Fruit fly (Drosophila melanogaster) whole organism, embryonic: ENCODE results near the gene CG12948.

ENCODE experiments used
- Bteb2 ChIP-seq: fragments of 200-800 bp; sonication (Bioruptor generic); optimal IDR thresholded peaks from 2 replicates; lab custom pipeline; 2016; ENCODE audit warnings: missing biosample characterization, missing genetic modification characterization
- CG10209 ChIP-seq: fragments of 200-800 bp; sonication (Bioruptor generic); optimal IDR thresholded peaks from 3 replicates; lab custom pipeline; 2017; ENCODE audit warnings: missing biosample characterization, mild to moderate bottlenecking, missing genetic modification characterization, missing genetic modification reagents
- CG10267 ChIP-seq: fragments of 200-800 bp; sonication (Bioruptor generic); optimal IDR thresholded peaks from 2 replicates; lab custom pipeline; 2018; ENCODE audit warnings: missing biosample characterization, mild to moderate bottlenecking, missing genetic modification characterization, moderate library complexity
- CG11398 ChIP-seq: fragments of 200-800 bp; sonication (Bioruptor generic); optimal IDR thresholded peaks from 2 replicates; lab custom pipeline; 2016; ENCODE audit warnings: missing biosample characterization, missing genetic modification characterization
- CG13624 ChIP-seq: fragments of 200-800 bp; sonication (Bioruptor generic); optimal IDR thresholded peaks from 2 replicates; lab custom pipeline; 2016; ENCODE audit warnings: missing biosample characterization, missing genetic modification characterization
- CG14667 ChIP-seq: fragments of 200-800 bp; sonication (Bioruptor generic); IDR thresholded peaks from 2 replicates; pipeline ENCODE4 v1.3.6; 2022; ENCODE audit warnings: missing biosample characterization, missing genetic modification characterization
- CG16779 ChIP-seq: fragments of 200-800 bp; sonication (Bioruptor generic); IDR thresholded peaks from 2 replicates; pipeline ENCODE4 v1.3.6; 2022; ENCODE audit warnings: missing biosample characterization, missing genetic modification characterization
- CG16815 ChIP-seq: fragments of 200-800 bp; sonication (Bioruptor generic); optimal IDR thresholded peaks from 3 replicates; lab custom pipeline; 2017; ENCODE audit warnings: missing biosample characterization, mild to moderate bottlenecking, missing genetic modification characterization
- CG16863 ChIP-seq: fragments of 200-800 bp; sonication (Bioruptor generic); optimal IDR thresholded peaks from 3 replicates; lab custom pipeline; 2016; ENCODE audit warnings: missing biosample characterization, missing genetic modification characterization
- CG17328 ChIP-seq: fragments of 200-800 bp; sonication (Bioruptor generic); IDR thresholded peaks from 2 replicates; pipeline ENCODE4 v1.3.6; 2022; ENCODE audit warnings: missing biosample characterization, missing genetic modification characterization
- CG17361 ChIP-seq: fragments of 200-800 bp; sonication (Bioruptor generic); IDR thresholded peaks from 3 replicates; pipeline ENCODE4 v1.3.6; 2022; ENCODE audit warnings: missing biosample characterization, missing genetic modification characterization
- CG18764 ChIP-seq: fragments of 200-800 bp; sonication (Bioruptor generic); optimal IDR thresholded peaks from 3 replicates; lab custom pipeline; 2016; ENCODE audit warnings: missing biosample characterization, missing genetic modification characterization
- CG2889 ChIP-seq: fragments of 200-800 bp; sonication (Bioruptor generic); IDR thresholded peaks from 3 replicates; pipeline ENCODE4 v1.3.6; 2022; ENCODE audit warnings: missing biosample characterization, missing genetic modification characterization
- CG30403 ChIP-seq: fragments of 200-800 bp; sonication (Bioruptor generic); optimal IDR thresholded peaks from 3 replicates; lab custom pipeline; 2016; ENCODE audit warnings: missing biosample characterization, missing genetic modification characterization
- CG3065 ChIP-seq: fragments of 200-800 bp; sonication (Bioruptor generic); optimal IDR thresholded peaks from 2 replicates; lab custom pipeline; 2016; ENCODE audit warnings: missing biosample characterization, missing genetic modification characterization
- CG3847 ChIP-seq: fragments of 200-800 bp; sonication (Bioruptor generic); IDR thresholded peaks from 2 replicates; pipeline ENCODE4 v1.3.6; 2022; ENCODE audit warnings: missing biosample characterization, missing genetic modification characterization
- CG5180 ChIP-seq: fragments of 200-800 bp; sonication (Bioruptor generic); optimal IDR thresholded peaks from 3 replicates; lab custom pipeline; 2017; ENCODE audit warnings: missing biosample characterization, missing genetic modification characterization, mild to moderate bottlenecking, moderate library complexity, missing genetic modification reagents
- CG6272 ChIP-seq: fragments of 200-800 bp; sonication (Bioruptor generic); IDR thresholded peaks from 2 replicates; pipeline ENCODE4 v1.3.6; 2022; ENCODE audit warnings: missing biosample characterization, missing genetic modification characterization
- CG6689 ChIP-seq: fragments of 200-800 bp; sonication (Bioruptor generic); IDR thresholded peaks from 2 replicates; pipeline ENCODE4 v1.3.6; 2022; ENCODE audit warnings: missing biosample characterization, missing genetic modification characterization
- CG6791 ChIP-seq: fragments of 200-800 bp; sonication (Bioruptor generic); IDR thresholded peaks from 3 replicates; pipeline ENCODE4 v1.3.6; 2022; ENCODE audit warnings: missing biosample characterization, missing genetic modification characterization; ENCODE audit not compliant: partially characterized antibody
- CG7271 ChIP-seq: fragments of 200-800 bp; sonication (Bioruptor generic); optimal IDR thresholded peaks from 2 replicates; lab custom pipeline; 2018; ENCODE audit warnings: missing biosample characterization, mild to moderate bottlenecking, missing genetic modification characterization, moderate library complexity
- CG7987 ChIP-seq: fragments of 200-800 bp; sonication (Bioruptor generic); optimal IDR thresholded peaks from 2 replicates; lab custom pipeline; 2018; ENCODE audit warnings: missing biosample characterization, mild to moderate bottlenecking, missing genetic modification characterization, moderate library complexity
- CG9215 ChIP-seq: fragments of 200-800 bp; sonication (Bioruptor generic); IDR thresholded peaks from 2 replicates; pipeline ENCODE4 v1.3.6; 2022; ENCODE audit warnings: missing biosample characterization, missing genetic modification characterization
- Dll ChIP-seq: fragments of 200-800 bp; sonication (Bioruptor generic); IDR thresholded peaks from 4 replicates; pipeline ENCODE4 v1.3.6; 2022; ENCODE audit warnings: missing biosample characterization, missing genetic modification characterization; ENCODE audit not compliant: partially characterized antibody
- E2f2 ChIP-seq: fragments of 200-800 bp; sonication (Bioruptor generic); IDR thresholded peaks from 2 replicates; pipeline ENCODE4 v1.3.6; 2022; ENCODE audit warnings: missing biosample characterization, missing genetic modification characterization
- Eip74EF ChIP-seq, 2 experiments: fragments of 200-800 bp in 1 of 2; fragments of >200 bp in 1 of 2; sonication (Bioruptor generic) in 1 of 2; optimal IDR thresholded peaks; 2 replicates each; lab custom pipeline; 2017 to 2019; ENCODE audit warnings: missing biosample characterization in 2 of 2, missing genetic modification characterization in 2 of 2, mild to moderate bottlenecking in 1 of 2, moderate library complexity in 1 of 2
- HLH54F ChIP-seq: fragments of 200-800 bp; sonication (Bioruptor generic); optimal IDR thresholded peaks from 3 replicates; lab custom pipeline; 2016; ENCODE audit warnings: missing biosample characterization, missing genetic modification characterization
- Lhr ChIP-seq: fragments of 200-800 bp; sonication (Bioruptor generic); optimal IDR thresholded peaks from 3 replicates; lab custom pipeline; 2017; ENCODE audit warnings: mild to moderate bottlenecking, missing biosample characterization, missing genetic modification reagents, missing genetic modification characterization
- Lim3 ChIP-seq: fragments of 200-800 bp; sonication (Bioruptor generic); IDR thresholded peaks from 2 replicates; pipeline ENCODE4 v1.3.6; 2022; ENCODE audit warnings: missing biosample characterization, missing genetic modification characterization
- Lpt ChIP-seq: fragments of >200 bp; optimal IDR thresholded peaks from 2 replicates; lab custom pipeline; 2018; ENCODE audit warnings: missing biosample characterization, missing genetic modification characterization
- NK7.1 ChIP-seq: fragments of 200-800 bp; sonication (Bioruptor generic); optimal IDR thresholded peaks from 3 replicates; lab custom pipeline; 2016; ENCODE audit warnings: missing biosample characterization, missing genetic modification characterization
- Nf-YC ChIP-seq: fragments of 200-800 bp; optimal IDR thresholded peaks from 3 replicates; lab custom pipeline; 2019; ENCODE audit warnings: missing biosample characterization, mild to moderate bottlenecking, missing genetic modification characterization, moderate library complexity
- PHDP ChIP-seq: fragments of 200-800 bp; sonication (Bioruptor generic); optimal IDR thresholded peaks from 3 replicates; lab custom pipeline; 2018; ENCODE audit warnings: missing biosample characterization, mild to moderate bottlenecking, missing genetic modification characterization, moderate library complexity
- Taf1 ChIP-seq: fragments of 200-800 bp; sonication (Bioruptor generic); IDR thresholded peaks from 2 replicates; pipeline ENCODE4 v1.3.6; 2022; ENCODE audit warnings: missing biosample characterization, missing genetic modification characterization
- ac ChIP-seq: fragments of 200-800 bp; sonication (Bioruptor generic); optimal IDR thresholded peaks from 3 replicates; lab custom pipeline; 2017; ENCODE audit warnings: missing biosample characterization, mild to moderate bottlenecking, missing genetic modification characterization
- aop ChIP-seq: fragments of 200-800 bp; sonication (Bioruptor generic); IDR thresholded peaks from 2 replicates; pipeline ENCODE4 v1.3.6; 2022; ENCODE audit warnings: missing biosample characterization, missing genetic modification characterization
- ato ChIP-seq: fragments of 200-800 bp; sonication (Bioruptor generic); IDR thresholded peaks from 2 replicates; pipeline ENCODE4 v1.3.6; 2022; ENCODE audit warnings: missing biosample characterization, missing genetic modification characterization; ENCODE audit not compliant: partially characterized antibody
- chn ChIP-seq: fragments of 200-800 bp; sonication (Bioruptor generic); optimal IDR thresholded peaks from 2 replicates; lab custom pipeline; 2016; ENCODE audit warnings: missing biosample characterization, missing genetic modification characterization
- ci ChIP-seq: fragments of 200-800 bp; sonication (Bioruptor generic); IDR thresholded peaks from 3 replicates; pipeline ENCODE4 v1.3.6; 2022; ENCODE audit warnings: missing biosample characterization, missing genetic modification characterization
- fd102C ChIP-seq: fragments of 200-800 bp; sonication (Bioruptor generic); optimal IDR thresholded peaks from 2 replicates; lab custom pipeline; 2018; ENCODE audit warnings: missing biosample characterization, mild to moderate bottlenecking, missing genetic modification characterization, moderate library complexity
- grau ChIP-seq: fragments of 200-800 bp; optimal IDR thresholded peaks from 3 replicates; lab custom pipeline; 2019; ENCODE audit warnings: missing biosample characterization, mild to moderate bottlenecking, missing genetic modification characterization, moderate library complexity
- jing ChIP-seq: fragments of 200-800 bp; sonication (Bioruptor generic); optimal IDR thresholded peaks from 2 replicates; lab custom pipeline; 2018; ENCODE audit warnings: missing biosample characterization, mild to moderate bottlenecking, missing genetic modification characterization
- lbe ChIP-seq: fragments of 200-800 bp; sonication (Bioruptor generic); optimal IDR thresholded peaks from 2 replicates; lab custom pipeline; 2016; ENCODE audit warnings: missing biosample characterization, mild to moderate bottlenecking, missing genetic modification characterization
- pho ChIP-seq: fragments of 200-800 bp; sonication (Bioruptor generic); optimal IDR thresholded peaks from 2 replicates; lab custom pipeline; 2016; ENCODE audit warnings: missing biosample characterization, missing genetic modification characterization
- pita ChIP-seq: fragments of 200-800 bp; sonication (Bioruptor generic); optimal IDR thresholded peaks from 2 replicates; lab custom pipeline; 2017; ENCODE audit warnings: missing biosample characterization, mild to moderate bottlenecking, missing genetic modification characterization
- slbo ChIP-seq: fragments of 200-800 bp; sonication (Bioruptor generic); IDR thresholded peaks from 2 replicates; pipeline ENCODE4 v1.3.6; 2022; ENCODE audit warnings: missing biosample characterization, missing genetic modification characterization
- slou ChIP-seq: fragments of 200-800 bp; sonication (Bioruptor generic); optimal IDR thresholded peaks from 3 replicates; lab custom pipeline; 2016; ENCODE audit warnings: missing biosample characterization, missing genetic modification characterization
- trh ChIP-seq: fragments of 200-800 bp; sonication (Bioruptor generic); optimal IDR thresholded peaks from 2 replicates; lab custom pipeline; 2016; ENCODE audit warnings: missing biosample characterization, missing genetic modification characterization
- usp ChIP-seq: fragments of >200 bp; optimal IDR thresholded peaks from 2 replicates; lab custom pipeline; 2017; ENCODE audit warnings: missing biosample characterization, missing genetic modification characterization
- vnd ChIP-seq: fragments of 200-800 bp; sonication (Bioruptor generic); IDR thresholded peaks from 3 replicates; pipeline ENCODE4 v1.3.6; 2022; ENCODE audit warnings: missing biosample characterization, missing genetic modification characterization; ENCODE audit not compliant: partially characterized antibody
- wdn ChIP-seq: fragments of 200-800 bp; sonication (Bioruptor generic); IDR thresholded peaks from 2 replicates; pipeline ENCODE4 v1.3.6; 2022; ENCODE audit warnings: missing biosample characterization, missing genetic modification characterization
- zfh2 ChIP-seq: fragments of 200-800 bp; sonication (Bioruptor generic); optimal IDR thresholded peaks from 2 replicates; lab custom pipeline; 2016; ENCODE audit warnings: missing biosample characterization, missing genetic modification characterization

CG12948 gene

dm6 chr3R:9702567-9702966 is 45.0 kb downstream of the CG12948 start (continued):
- TF ChIP-seq CG17361 (GFP tag; lab: Robert Waterston, UW): no peak
- TF ChIP-seq Bteb2 (GFP tag; lab: Kevin White, UChicago): peak; percentile 81
- peak; percentile 62 for TF ChIP-seq CG16815 (GFP tag; lab: Kevin White, UChicago)
- peak; percentile 72 for TF ChIP-seq CG11398
- TF ChIP-seq CG7271: peak; percentile 87
- TF ChIP-seq CG10267 (tag; lab: Kevin White, UChicago): peak; percentile 79
- TF ChIP-seq CG14667 (GFP tag; lab: Robert Waterston, UW): no peak
- no peak for TF ChIP-seq CG17328 (GFP tag; lab: Robert Waterston, UW)
- TF ChIP-seq CG9215: no peak
- TF ChIP-seq CG7987 (GFP tag; lab: Kevin White, UChicago): peak; percentile 86
- TF ChIP-seq HLH54F: peak; percentile 84
- peak; percentile 83 for TF ChIP-seq jing (GFP tag; lab: Kevin White, UChicago)
- TF ChIP-seq CG6272 (GFP tag; lab: Robert Waterston, UW): peak; percentile 82
- peak; percentile 78 for TF ChIP-seq fd102C (GFP tag; lab: Kevin White, UChicago)
- TF ChIP-seq CG16863 (GFP tag; lab: Kevin White, UChicago): peak; percentile 86
- no peak for TF ChIP-seq ci (GFP tag; lab: Robert Waterston, UW)
- TF ChIP-seq chn (GFP tag; lab: Kevin White, UChicago): peak; percentile 84
- TF ChIP-seq Lhr: peak; percentile 57
- no peak for TF ChIP-seq pita (GFP tag; lab: Kevin White, UChicago)
- TF ChIP-seq Nf-YC: peak; percentile 27
- peak; percentile 63 for TF ChIP-seq slou
- TF ChIP-seq CG3065 (GFP tag; lab: Kevin White, UChicago): peak; percentile 69
- TF ChIP-seq pho: peak; percentile 77
- peak in 1 of 2 experiments; percentile 94 for TF ChIP-seq Eip74EF (GFP tag; optimal IDR thresholded peaks at IDR 0.05; lab: Kevin White, UChicago)
- no peak for TF ChIP-seq Lim3 (GFP tag; lab: Robert Waterston, UW)
- TF ChIP-seq Taf1: no peak
- TF ChIP-seq lbe (GFP tag; lab: Kevin White, UChicago): peak; percentile 58
- no peak for TF ChIP-seq vnd (GFP tag; lab: Robert Waterston, UW)
- no peak for TF ChIP-seq CG6689
- peak; percentile 82 for TF ChIP-seq ac
- TF ChIP-seq slbo (GFP tag; lab: Robert Waterston, UW): no peak
- peak; percentile 88 for TF ChIP-seq CG30403 (GFP tag; lab: Kevin White, UChicago)
- no peak for TF ChIP-seq E2f2 (GFP tag; lab: Robert Waterston, UW)
- no peak for TF ChIP-seq CG2889 (GFP tag; lab: Robert Waterston, UW)
- TF ChIP-seq wdn: no peak
- peak; percentile 87 for TF ChIP-seq CG13624
- no peak for TF ChIP-seq usp
- TF ChIP-seq trh (GFP tag; lab: Kevin White, UChicago): peak; percentile 45
- no peak for TF ChIP-seq CG3847 (GFP tag; lab: Robert Waterston, UW)
- TF ChIP-seq PHDP (tag; lab: Kevin White, UChicago): peak; percentile 95
- TF ChIP-seq ato (GFP tag; lab: Robert Waterston, UW): no peak
- TF ChIP-seq Dll (GFP tag; lab: Robert Waterston, UW): no peak
- no peak for TF ChIP-seq aop (GFP tag; lab: Robert Waterston, UW)
- peak; percentile 91 for TF ChIP-seq grau (tag; lab: Kevin White, UChicago)
- peak; percentile 86 for TF ChIP-seq CG18764 (GFP tag; lab: Kevin White, UChicago)
- no peak for TF ChIP-seq CG16779 (GFP tag; lab: Robert Waterston, UW)
- TF ChIP-seq zfh2 (GFP tag; lab: Kevin White, UChicago): peak; percentile 77
- no peak for TF ChIP-seq Lpt (GFP tag; lab: Kevin White, UChicago)
- peak; percentile 69 for TF ChIP-seq CG5180 (GFP tag; lab: Kevin White, UChicago)
- no peak for TF ChIP-seq CG6791 (GFP tag; lab: Robert Waterston, UW)
- TF ChIP-seq CG10209 (GFP tag; lab: Kevin White, UChicago): peak; percentile 92
- peak; percentile 82 for TF ChIP-seq NK7.1
